Worm (Caenorhabditis elegans) whole organism, L4 larva: Measurements from ENCODE around the gene abcf-3.

Source experiments
- F10B5.3 ChIP-seq: sonication (generic microtip); optimal IDR thresholded peaks from 2 replicates; lab custom pipeline; 2016; ENCODE audit warnings: mild to moderate bottlenecking, missing genetic modification characterization, missing compliant biosample characterization
- T20F7.1 ChIP-seq: fragments of 200-800 bp; sonication (Bioruptor generic); optimal IDR thresholded peaks from 2 replicates; lab custom pipeline; 2018; ENCODE audit warnings: mild to moderate bottlenecking, missing genetic modification characterization, missing compliant biosample characterization
- T26A8.4 ChIP-seq: fragments of 200-800 bp; sonication (Bioruptor generic); IDR thresholded peaks from 2 replicates; pipeline ENCODE4 v1.3.6; 2022; ENCODE audit warnings: missing genetic modification characterization, missing compliant biosample characterization
- Y5F2A.4 ChIP-seq: fragments of 200-800 bp; sonication (Bioruptor generic); optimal IDR thresholded peaks from 2 replicates; lab custom pipeline; 2018; ENCODE audit warnings: mild to moderate bottlenecking, missing genetic modification characterization, missing compliant biosample characterization
- ZK546.5 ChIP-seq, 2 experiments: sonication (generic microtip); optimal IDR thresholded peaks; 2 replicates each; lab custom pipeline; 2017; ENCODE audit warnings: missing biosample characterization in 2 of 2, missing genetic modification characterization in 2 of 2
- aly-2 ChIP-seq: sonication (generic microtip); optimal IDR thresholded peaks from 2 replicates; lab custom pipeline; 2018; ENCODE audit warnings: missing biosample characterization, missing genetic modification characterization
- arid-1 ChIP-seq: fragments of 200-800 bp; sonication (Bioruptor generic); conservative IDR thresholded peaks from 2 replicates; pipeline ENCODE4 v1.3.6; 2022; ENCODE audit warnings: missing genetic modification reagents, missing genetic modification characterization, missing compliant biosample characterization
- attf-4 ChIP-seq: sonication (generic microtip); optimal IDR thresholded peaks from 3 replicates; lab custom pipeline; 2017; ENCODE audit warnings: missing biosample characterization, missing genetic modification characterization
- cey-2 ChIP-seq: sonication (generic microtip); optimal IDR thresholded peaks from 3 replicates; lab custom pipeline; 2017; ENCODE audit warnings: missing genetic modification characterization, mild to moderate bottlenecking, missing compliant biosample characterization, antibody characterized with exemption, borderline replicate concordance; ENCODE audit not compliant: insufficient read depth
- daf-16 ChIP-seq, 3 experiments: sonication (generic microtip); optimal IDR thresholded peaks; 2 replicates each; lab custom pipeline; 2016 to 2017; ENCODE audit warnings: missing genetic modification characterization in 3 of 3, missing genetic modification reagents in 3 of 3, mild to moderate bottlenecking in 2 of 3, missing compliant biosample characterization in 2 of 3, missing biosample characterization in 1 of 3, moderate library complexity in 1 of 3
- daf-19 ChIP-seq: fragments of 200-800 bp; sonication (Bioruptor generic); conservative IDR thresholded peaks from 2 replicates; pipeline ENCODE4 v1.3.6; 2022; ENCODE audit warnings: missing genetic modification characterization, missing compliant biosample characterization
- dmd-6 ChIP-seq: fragments of 200-800 bp; sonication (Bioruptor generic); IDR thresholded peaks from 2 replicates; pipeline ENCODE4 v1.3.6; 2022; ENCODE audit warnings: missing genetic modification reagents, missing genetic modification characterization, missing compliant biosample characterization
- dve-1 ChIP-seq: sonication (generic microtip); optimal IDR thresholded peaks from 2 replicates; lab custom pipeline; 2017; ENCODE audit warnings: antibody characterized with exemption, mild to moderate bottlenecking, missing genetic modification characterization, missing compliant biosample characterization; ENCODE audit not compliant: insufficient read depth
- fos-1 ChIP-seq: fragments of 150-350 bp; optimal IDR thresholded peaks from 2 replicates; lab custom pipeline; 2014; ENCODE audit warnings: missing biosample characterization, missing genetic modification characterization
- hlh-11 ChIP-seq: fragments of 200-800 bp; sonication (Bioruptor generic); optimal IDR thresholded peaks from 2 replicates; lab custom pipeline; 2018; ENCODE audit warnings: mild to moderate bottlenecking, missing genetic modification characterization, missing compliant biosample characterization
- hlh-30 ChIP-seq: sonication (generic microtip); optimal IDR thresholded peaks from 2 replicates; lab custom pipeline; 2017; ENCODE audit warnings: antibody characterized with exemption, mild to moderate bottlenecking, missing genetic modification characterization, missing compliant biosample characterization; ENCODE audit not compliant: insufficient read depth
- lin-1 ChIP-seq: fragments of 200-800 bp; sonication (Bioruptor generic); IDR thresholded peaks from 2 replicates; pipeline ENCODE4 v1.3.6; 2022; ENCODE audit warnings: missing genetic modification reagents, missing genetic modification characterization, missing compliant biosample characterization
- lin-13 ChIP-seq: fragments of 150-350 bp; optimal IDR thresholded peaks from 2 replicates; lab custom pipeline; 2014; ENCODE audit warnings: missing biosample characterization, missing genetic modification reagents, missing genetic modification characterization
- mdl-1 ChIP-seq, 2 experiments: fragments of 150-350 bp in 1 of 2; sonication (generic microtip) in 1 of 2; optimal IDR thresholded peaks; 2 replicates each; lab custom pipeline; 2014 to 2017; ENCODE audit warnings: missing biosample characterization in 2 of 2, missing genetic modification characterization in 2 of 2
- mxl-3 ChIP-seq: fragments of 200-800 bp; sonication (Bioruptor generic); optimal IDR thresholded peaks from 2 replicates; lab custom pipeline; 2018; ENCODE audit warnings: mild to moderate bottlenecking, missing genetic modification characterization, missing compliant biosample characterization
- nhr-25 ChIP-seq: sonication (generic microtip); optimal IDR thresholded peaks from 2 replicates; lab custom pipeline; 2017; ENCODE audit warnings: missing genetic modification characterization, mild to moderate bottlenecking, missing compliant biosample characterization, antibody characterized with exemption, moderate library complexity, borderline replicate concordance; ENCODE audit not compliant: insufficient read depth
- nhr-28 ChIP-seq: fragments of 150-350 bp; optimal IDR thresholded peaks from 2 replicates; lab custom pipeline; 2014; ENCODE audit warnings: missing biosample characterization, missing genetic modification characterization
- nhr-48 ChIP-seq: sonication (generic microtip); optimal IDR thresholded peaks from 2 replicates; lab custom pipeline; 2016; ENCODE audit warnings: mild to moderate bottlenecking, missing genetic modification characterization, missing compliant biosample characterization
- nhr-6 ChIP-seq: fragments of 150-350 bp; optimal IDR thresholded peaks from 2 replicates; lab custom pipeline; 2014; ENCODE audit warnings: missing biosample characterization, missing genetic modification characterization
- nhr-77 ChIP-seq: fragments of 150-350 bp; optimal IDR thresholded peaks from 2 replicates; lab custom pipeline; 2014; ENCODE audit warnings: missing biosample characterization, missing genetic modification characterization
- php-3 ChIP-seq: fragments of 200-800 bp; sonication (Bioruptor generic); IDR thresholded peaks from 2 replicates; pipeline ENCODE4 v1.3.6; 2022; ENCODE audit warnings: missing genetic modification reagents, missing genetic modification characterization, missing compliant biosample characterization
- pqm-1 ChIP-seq: sonication (generic microtip); optimal IDR thresholded peaks from 2 replicates; lab custom pipeline; 2017; ENCODE audit warnings: missing biosample characterization, missing genetic modification characterization
- skn-1 ChIP-seq: fragments of 150-350 bp; optimal IDR thresholded peaks from 2 replicates; lab custom pipeline; 2014; ENCODE audit warnings: missing biosample characterization, missing genetic modification characterization
- snpc-1.2 ChIP-seq: fragments of 200-800 bp; sonication (Bioruptor generic); IDR thresholded peaks from 2 replicates; pipeline ENCODE4 v1.3.6; 2022; ENCODE audit warnings: missing genetic modification reagents, missing genetic modification characterization, missing compliant biosample characterization
- snpc-4 ChIP-seq: fragments of 150-350 bp; optimal IDR thresholded peaks from 2 replicates; lab custom pipeline; 2014; ENCODE audit warnings: missing biosample characterization, missing genetic modification characterization
- tra-1 ChIP-seq: fragments of 200-800 bp; sonication (Bioruptor generic); IDR thresholded peaks from 2 replicates; pipeline ENCODE4 v1.3.6; 2022; ENCODE audit warnings: missing genetic modification reagents, missing genetic modification characterization, missing compliant biosample characterization
- zfp-2 ChIP-seq: sonication (generic microtip); optimal IDR thresholded peaks from 2 replicates; lab custom pipeline; 2016; ENCODE audit warnings: mild to moderate bottlenecking, missing genetic modification characterization, missing compliant biosample characterization
- ztf-11 ChIP-seq: fragments of 150-350 bp; optimal IDR thresholded peaks from 2 replicates; lab custom pipeline; 2014; ENCODE audit warnings: missing biosample characterization, missing genetic modification characterization
- ztf-7 ChIP-seq: fragments of 150-350 bp; optimal IDR thresholded peaks from 2 replicates; lab custom pipeline; 2014; ENCODE audit warnings: missing biosample characterization, missing genetic modification characterization

The abcf-3 gene

DNA sequence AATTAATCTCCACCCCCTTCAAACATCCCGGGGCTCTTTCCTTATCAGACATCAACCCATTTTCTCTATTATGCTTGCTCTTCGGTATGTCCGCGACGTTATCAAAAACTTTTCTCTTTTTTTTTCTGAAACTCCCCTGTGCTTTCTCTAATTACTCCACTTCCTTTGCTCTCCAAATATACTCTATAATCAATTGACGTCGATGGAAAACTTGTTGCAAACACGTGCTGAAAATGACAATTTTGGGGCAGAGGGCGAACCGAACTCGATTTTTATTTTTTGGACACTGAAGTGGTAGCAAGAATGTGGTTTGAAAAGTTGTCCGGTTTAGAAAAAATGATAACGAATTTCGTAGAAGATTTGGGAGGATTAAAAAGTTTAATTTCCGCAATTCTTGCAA, 5.9 kb downstream of the abcf-3 start (continued):
- TF ChIP-seq dve-1 (tag; lab: Kevin White, UChicago) (peak; percentile 70), nhr-28 (tag; lab: Kevin White, UChicago) (peak; percentile 76), aly-2 (no peak), snpc-4 (tag; lab: Kevin White, UChicago) (no peak)

DNA sequence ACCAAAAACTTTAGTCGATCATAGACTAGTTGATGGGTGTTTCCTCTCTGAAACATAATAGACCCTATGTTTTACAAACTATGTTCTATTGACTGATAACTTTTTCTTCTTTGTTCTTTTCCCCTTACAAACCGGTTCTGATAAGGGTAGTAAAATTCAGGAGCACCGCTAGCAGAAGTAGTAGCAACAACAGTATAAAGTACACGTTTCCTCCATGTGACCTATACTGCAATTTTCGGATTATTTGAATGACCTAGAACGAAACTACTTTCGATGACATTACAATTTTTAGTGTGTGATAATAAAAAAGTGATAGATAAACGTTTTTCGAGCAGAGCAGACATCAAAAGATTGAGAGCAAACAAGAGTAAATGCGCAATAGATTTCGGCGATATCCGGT, 7.1 kb downstream of the abcf-3 start:
- TF ChIP-seq nhr-48 (peak; percentile 35), dve-1 (tag; lab: Kevin White, UChicago) (peak; percentile 89), attf-4 (tag; lab: Kevin White, UChicago) (no peak), nhr-25 (tag; lab: Kevin White, UChicago) (no peak), nhr-28 (tag; lab: Kevin White, UChicago) (peak; percentile 56), php-3 (GFP tag; lab: Robert Waterston, UW) (peak; percentile 82), dmd-6 (peak; percentile 78), nhr-6 (no peak), pqm-1 (tag; lab: Kevin White, UChicago) (peak; percentile 67), mxl-3 (GFP tag; lab: Kevin White, UChicago) (peak; percentile 4), ZK546.5 (tag; optimal IDR thresholded peaks at IDR 0.05; lab: Kevin White, UChicago) (no peak), nhr-77 (tag; lab: Kevin White, UChicago) (peak; percentile 20), lin-1 (GFP tag; lab: Robert Waterston, UW) (peak; percentile 48; the same call in 1 of the 2 replicates), hlh-30 (peak; percentile 5), lin-13 (GFP tag; lab: Kevin White, UChicago) (no peak), tra-1 (GFP tag; lab: Robert Waterston, UW) (0 out of 2 replicates have a peak, but pooled peaks have one; percentile 20), hlh-11 (peak; percentile 78), mdl-1 (tag; optimal IDR thresholded peaks at IDR 0.05; lab: Kevin White, UChicago) (peak in 1 of 2 experiments; percentile 64), ztf-11 (tag; lab: Kevin White, UChicago) (no peak), daf-16 (GFP tag; optimal IDR thresholded peaks at IDR 0.05; lab: Kevin White, UChicago) (no peak), daf-16 (tag; optimal IDR thresholded peaks at IDR 0.05; lab: Kevin White, UChicago) (peak; percentile 72)

- TF ChIP-seq Y5F2A.4 = no peak
- TF ChIP-seq snpc-1.2 (GFP tag; lab: Robert Waterston, UW) = no peak
- no peak for TF ChIP-seq F10B5.3 (tag; lab: Kevin White, UChicago)
- no peak for TF ChIP-seq T26A8.4 (GFP tag; lab: Robert Waterston, UW)
- no peak for TF ChIP-seq ztf-7 (tag; lab: Kevin White, UChicago)
- TF ChIP-seq T20F7.1 (GFP tag; lab: Kevin White, UChicago) = no peak
- no peak for TF ChIP-seq arid-1
- no peak for TF ChIP-seq nhr-6
- TF ChIP-seq daf-19 (GFP tag; lab: Robert Waterston, UW) = no peak
- no peak for TF ChIP-seq fos-1 (tag; lab: Kevin White, UChicago)
Measured at ce11 chrIII:6183118-6183517, 9.9 kb downstream of the abcf-3 start, which contains the start of gene nas-28. Gene nas-28 (minus strand): TSS chrIII:6183218.

ce11 chrIII:6190810-6191209, 17.6 kb downstream of the abcf-3 start, which contains the start of gene C23G10.5:
Gene C23G10.5 (plus strand): TSS chrIII:6191110.
- TF ChIP-seq aly-2 (no peak), cey-2 (no peak), skn-1 (tag; lab: Kevin White, UChicago) (no peak), ZK546.5 (tag; optimal IDR thresholded peaks at IDR 0.05; lab: Kevin White, UChicago) (no peak), dmd-6 (no peak), zfp-2 (tag; lab: Kevin White, UChicago) (no peak)
